Worm (Caenorhabditis elegans) whole organism, L2 larva: ENCODE data around the gene Y41C4A.12.

Source experiments
- ama-1 ChIP-seq: fragments of 150-350 bp; optimal IDR thresholded peaks from 2 replicates; lab custom pipeline; 2018; ENCODE audit warnings: inconsistent platforms
- egl-27 ChIP-seq: sonication (generic microtip); optimal IDR thresholded peaks from 3 replicates; lab custom pipeline; 2017; ENCODE audit warnings: missing biosample characterization, missing genetic modification reagents, missing genetic modification characterization
- lin-13 ChIP-seq: fragments of 150-350 bp; optimal IDR thresholded peaks from 2 replicates; lab custom pipeline; 2014; ENCODE audit warnings: missing biosample characterization, missing genetic modification reagents, missing genetic modification characterization
- lin-39 ChIP-seq: fragments of 150-350 bp; optimal IDR thresholded peaks from 2 replicates; lab custom pipeline; 2014; ENCODE audit warnings: missing biosample characterization, missing genetic modification reagents, missing genetic modification characterization
- nhr-12 ChIP-seq: fragments of 150-350 bp; optimal IDR thresholded peaks from 2 replicates; lab custom pipeline; 2014; ENCODE audit warnings: missing biosample characterization, missing genetic modification characterization
- snpc-4 ChIP-seq: fragments of 150-350 bp; optimal IDR thresholded peaks from 2 replicates; lab custom pipeline; 2014; ENCODE audit warnings: missing biosample characterization, missing genetic modification characterization
- ztf-1 ChIP-seq: fragments of 200-800 bp; sonication (Bioruptor generic); conservative IDR thresholded peaks from 2 replicates; pipeline ENCODE4 v1.3.6; 2022; ENCODE audit warnings: missing genetic modification characterization, missing compliant biosample characterization

- TF ChIP-seq ama-1 (lab: Kevin White, UChicago): no peak
- no peak for TF ChIP-seq lin-13 (GFP tag; lab: Kevin White, UChicago)
- no peak for TF ChIP-seq nhr-12 (tag; lab: Kevin White, UChicago)
- no peak for TF ChIP-seq snpc-4
- no peak for TF ChIP-seq egl-27 (tag; lab: Kevin White, UChicago)
- no peak for TF ChIP-seq lin-39 (tag; lab: Kevin White, UChicago)
- TF ChIP-seq ztf-1 (GFP tag; lab: Robert Waterston, UW): no peak
These were observed 27.9 kb downstream of the Y41C4A.12 start, which contains the start of gene Y41C4A.7 for ce11 chrIII:11698569-11698968.
